Fruit fly (Drosophila melanogaster): ENCODE data around the gene CG12104.

The CG12104 gene

dm6 chr3L:1569966-1570276 is 32.6 kb downstream of the CG12104 start:
- TF ChIP-seq scrt (GFP tag; optimal IDR thresholded peaks at IDR 0.05), result peak; percentile 81
- no peak for TF ChIP-seq pb (GFP tag; optimal IDR thresholded peaks at IDR 0.05)
- TF ChIP-seq Elba2 (GFP tag; optimal IDR thresholded peaks at IDR 0.05), result peak; percentile 7
- peak; percentile 54 for TF ChIP-seq kah (GFP tag; optimal IDR thresholded peaks at IDR 0.05)
- TF ChIP-seq CG34224 (GFP tag; IDR thresholded peaks at IDR 0.05; ENCODE audit: partially characterized antibody), result no peak
- TF ChIP-seq crol (GFP tag; IDR thresholded peaks at IDR 0.05), result peak; percentile 30; the same call in 1 of the 2 replicates
- 0 out of 4 replicates have a peak, but pooled peaks have one; percentile 16 for TF ChIP-seq chinmo (GFP tag; IDR thresholded peaks at IDR 0.05; ENCODE audit: partially characterized antibody)
- TF ChIP-seq exex (tag; optimal IDR thresholded peaks at IDR 0.05), result peak; percentile 22
- TF ChIP-seq gsb (GFP tag; IDR thresholded peaks at IDR 0.05), result no peak
- TF ChIP-seq MBD-R2 (GFP tag; IDR thresholded peaks at IDR 0.05), result peak; percentile 18; the same call in 1 of the 2 replicates
- TF ChIP-seq CG17385 (GFP tag; optimal IDR thresholded peaks at IDR 0.05), result peak; percentile 81
- peak in 1 of 2 experiments; percentile 15 for TF ChIP-seq crp (GFP tag; optimal IDR thresholded peaks at IDR 0.05)
- TF ChIP-seq psq (GFP tag; optimal IDR thresholded peaks at IDR 0.05), result peak; percentile 63
- no peak for TF ChIP-seq CG7839 (tag; optimal IDR thresholded peaks at IDR 0.05)

- TF ChIP-seq ATbp (GFP tag; optimal IDR thresholded peaks at IDR 0.05), result no peak
- no peak for TF ChIP-seq sr (GFP tag; IDR thresholded peaks at IDR 0.05)
- TF ChIP-seq CG12155 (GFP tag; optimal IDR thresholded peaks at IDR 0.05), result no peak
- no peak for TF ChIP-seq eve (GFP tag; optimal IDR thresholded peaks at IDR 0.05)
- TF ChIP-seq CG7271 (tag; optimal IDR thresholded peaks at IDR 0.05), result peak; percentile 45
- peak; percentile 76 for TF ChIP-seq cg (GFP tag; optimal IDR thresholded peaks at IDR 0.05)
- TF ChIP-seq CG8359 (GFP tag; optimal IDR thresholded peaks at IDR 0.05; ENCODE audit: borderline replicate concordance), result no peak
- no peak for TF ChIP-seq cad (GFP tag; optimal IDR thresholded peaks at IDR 0.05)
- TF ChIP-seq NFAT (GFP tag; IDR thresholded peaks at IDR 0.05), result no peak
- TF ChIP-seq Dad (GFP tag; optimal IDR thresholded peaks at IDR 0.05), result no peak
- TF ChIP-seq exex (tag; optimal IDR thresholded peaks at IDR 0.05), result no peak
- no peak for TF ChIP-seq Elba2 (GFP tag; optimal IDR thresholded peaks at IDR 0.05)
- TF ChIP-seq CG10147 (GFP tag; optimal IDR thresholded peaks at IDR 0.05), result no peak
- TF ChIP-seq Jarid2 (GFP tag; optimal IDR thresholded peaks at IDR 0.05), result peak; percentile 48
- TF ChIP-seq Nf-YA (GFP tag; IDR thresholded peaks at IDR 0.05), result no peak
- TF ChIP-seq CG15269 (tag; optimal IDR thresholded peaks at IDR 0.05), result no peak
- TF ChIP-seq CG18599 (GFP tag; optimal IDR thresholded peaks at IDR 0.05), result no peak
- no peak for TF ChIP-seq Lpt (GFP tag; optimal IDR thresholded peaks at IDR 0.05)
- TF ChIP-seq CG14667 (GFP tag; IDR thresholded peaks at IDR 0.05), result no peak
- TF ChIP-seq dysf (GFP tag; IDR thresholded peaks at IDR 0.05), result no peak
- no peak for TF ChIP-seq lmd (GFP tag; IDR thresholded peaks at IDR 0.05)
- peak; percentile 17 for TF ChIP-seq Fer1 (GFP tag; optimal IDR thresholded peaks at IDR 0.05)
- no peak for TF ChIP-seq CG11695 (GFP tag; IDR thresholded peaks at IDR 0.05)
- no peak for TF ChIP-seq CG7372 (GFP tag; IDR thresholded peaks at IDR 0.05)
- TF ChIP-seq MESR4 (GFP tag; optimal IDR thresholded peaks at IDR 0.05), result peak; percentile 74
- no peak for TF ChIP-seq tx (GFP tag; optimal IDR thresholded peaks at IDR 0.05)
- no peak for TF ChIP-seq ash1 (GFP tag; optimal IDR thresholded peaks at IDR 0.05)
- TF ChIP-seq Med (GFP tag), result peak; percentile 44
- TF ChIP-seq Pdp1 (GFP tag; optimal IDR thresholded peaks at IDR 0.05), result no peak
- TF ChIP-seq CG12659 (GFP tag; optimal IDR thresholded peaks at IDR 0.05), result peak; percentile 4
- TF ChIP-seq Lhr (GFP tag; optimal IDR thresholded peaks at IDR 0.05), result no peak
- TF ChIP-seq jing (GFP tag; optimal IDR thresholded peaks at IDR 0.05), result no peak
- no peak for TF ChIP-seq lab (GFP tag; optimal IDR thresholded peaks at IDR 0.05)
- TF ChIP-seq CG8478 (optimal IDR thresholded peaks at IDR 0.05), result no peak
- TF ChIP-seq CG10431 (GFP tag; optimal IDR thresholded peaks at IDR 0.05), result no peak
- TF ChIP-seq E2f2 (GFP tag; IDR thresholded peaks at IDR 0.05), result no peak
- TF ChIP-seq jigr1 (GFP tag; IDR thresholded peaks at IDR 0.05), result no peak
These were observed 33.1 kb downstream of the CG12104 start, which contains the start of gene Tmep for dm6 chr3L:1569162-1569965. TSS of gene Tmep (plus strand) at chr3L:1569181.
